Fruit fly (Drosophila melanogaster) S2 (cell line): ENCODE data around the gene GstO2.

Source experiments
- CG8478 ChIP-seq: fragments of >200 bp; optimal IDR thresholded peaks from 2 replicates; lab custom pipeline; 2018
- CTCF ChIP-seq, 2 experiments: fragments of >200 bp; optimal IDR thresholded peaks; 2 replicates each; lab custom pipeline; 2018

DNA sequence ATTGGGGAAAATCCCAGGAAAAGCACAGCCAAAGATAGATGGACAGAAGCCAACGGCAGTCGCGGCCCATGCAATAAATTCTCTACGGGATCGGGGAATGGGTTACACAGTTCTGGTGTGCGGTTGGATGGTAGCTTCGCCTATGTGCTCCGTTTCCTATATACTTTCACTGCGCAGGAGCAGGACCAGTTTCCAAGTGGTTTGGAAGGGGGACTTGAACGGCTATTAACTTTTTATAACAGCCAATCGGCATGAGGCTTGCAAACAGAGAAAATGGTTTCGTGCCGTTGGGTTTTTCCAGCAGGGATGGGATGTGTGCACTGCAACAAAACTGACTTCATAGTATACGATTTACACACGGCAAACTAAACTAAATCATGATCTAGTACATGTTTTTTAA lies 15.1 kb upstream of the GstO2 start:
- no peak for TF ChIP-seq CG8478 (lab: Kevin White, UChicago)
- TF ChIP-seq CTCF (optimal IDR thresholded peaks at IDR 0.05; lab: Kevin White, UChicago): no peak
